Worm (Caenorhabditis elegans): ENCODE data around the gene ZK1248.4.

- no peak for TF ChIP-seq ama-1 (optimal IDR thresholded peaks at IDR 0.05)
- no peak for TF ChIP-seq sea-1 (GFP tag; conservative IDR thresholded peaks at IDR 0.05)
- no peak for TF ChIP-seq F13C5.2 (tag; optimal IDR thresholded peaks at IDR 0.05)
- TF ChIP-seq scrt-1 (GFP tag; IDR thresholded peaks at IDR 0.05): no peak
- TF ChIP-seq ceh-36 (tag; optimal IDR thresholded peaks at IDR 0.05): no peak
- no peak for TF ChIP-seq hmg-4 (GFP tag; optimal IDR thresholded peaks at IDR 0.05)
- no peak for TF ChIP-seq flt-1 (GFP tag; IDR thresholded peaks at IDR 0.05)
- TF ChIP-seq tra-4 (tag; optimal IDR thresholded peaks at IDR 0.05): no peak
- no peak for TF ChIP-seq aly-1 (tag; optimal IDR thresholded peaks at IDR 0.05)
- no peak for TF ChIP-seq tbx-37 (GFP tag; conservative IDR thresholded peaks at IDR 0.05)
- no peak for TF ChIP-seq tbx-11 (GFP tag; IDR thresholded peaks at IDR 0.05)
These were observed 24.2 kb upstream of the ZK1248.4 start, which contains the start of gene acdh-8 for ce11 chrII:5794195-5794594.

Data from whole organism, early embryonic.